Fruit fly (Drosophila melanogaster) whole organism, prepupa: ENCODE data around the gene nkd.

Experiments used
- CG10669 ChIP-seq: fragments of 200-800 bp; sonication (Bioruptor generic); optimal IDR thresholded peaks from 3 replicates; lab custom pipeline; 2018; ENCODE audit warnings: missing biosample characterization, mild to moderate bottlenecking, missing genetic modification characterization, moderate library complexity
- CG11762 ChIP-seq: fragments of 200-800 bp; sonication (Bioruptor generic); optimal IDR thresholded peaks from 3 replicates; lab custom pipeline; 2016; ENCODE audit warnings: missing biosample characterization, missing genetic modification characterization; ENCODE audit not compliant: insufficient read depth
- CG15336 ChIP-seq: fragments of 200-800 bp; sonication (Bioruptor generic); IDR thresholded peaks from 2 replicates; pipeline ENCODE4 v1.3.6; 2022; ENCODE audit warnings: missing biosample characterization, missing genetic modification characterization
- CG1621 ChIP-seq: fragments of 200-800 bp; sonication (Bioruptor generic); optimal IDR thresholded peaks from 3 replicates; lab custom pipeline; 2018; ENCODE audit warnings: missing biosample characterization, mild to moderate bottlenecking, missing genetic modification characterization
- CG16779 ChIP-seq: fragments of 200-800 bp; sonication (Bioruptor generic); optimal IDR thresholded peaks from 3 replicates; lab custom pipeline; 2017; ENCODE audit warnings: missing biosample characterization, mild to moderate bottlenecking, missing genetic modification characterization
- CG3032 ChIP-seq: fragments of 200-800 bp; optimal IDR thresholded peaks from 2 replicates; lab custom pipeline; 2019; ENCODE audit warnings: missing biosample characterization, mild to moderate bottlenecking, missing genetic modification characterization, moderate library complexity
- CG32006 ChIP-seq: fragments of 200-800 bp; sonication (Bioruptor generic); optimal IDR thresholded peaks from 3 replicates; lab custom pipeline; 2017; ENCODE audit warnings: missing biosample characterization, mild to moderate bottlenecking, missing genetic modification characterization
- CG34406 ChIP-seq: fragments of 200-800 bp; sonication (Bioruptor generic); optimal IDR thresholded peaks from 3 replicates; lab custom pipeline; 2016; ENCODE audit warnings: missing biosample characterization, missing genetic modification characterization
- CG6163 ChIP-seq: fragments of 200-800 bp; sonication (Bioruptor generic); IDR thresholded peaks from 3 replicates; pipeline ENCODE4 v1.3.6; 2022; ENCODE audit warnings: missing biosample characterization, missing genetic modification characterization
- CG6808 ChIP-seq: fragments of 200-800 bp; sonication (Bioruptor generic); optimal IDR thresholded peaks from 3 replicates; lab custom pipeline; 2017; ENCODE audit warnings: missing biosample characterization, missing genetic modification characterization, mild to moderate bottlenecking, moderate library complexity, missing genetic modification reagents
- CG7368 ChIP-seq: fragments of 200-800 bp; sonication (Bioruptor generic); optimal IDR thresholded peaks from 3 replicates; lab custom pipeline; 2016; ENCODE audit warnings: missing biosample characterization, missing genetic modification characterization
- CG8119 ChIP-seq: fragments of 200-800 bp; sonication (Bioruptor generic); IDR thresholded peaks from 3 replicates; pipeline ENCODE4 v1.3.6; 2022; ENCODE audit warnings: missing biosample characterization, missing genetic modification characterization
- CG8632 ChIP-seq: fragments of 200-800 bp; sonication (Bioruptor generic); optimal IDR thresholded peaks from 3 replicates; lab custom pipeline; 2016; ENCODE audit warnings: missing biosample characterization, missing genetic modification characterization
- Eip75B ChIP-seq: fragments of 200-800 bp; sonication (Bioruptor generic); optimal IDR thresholded peaks from 3 replicates; lab custom pipeline; 2016; ENCODE audit warnings: missing biosample characterization, missing genetic modification characterization
- Eip78C ChIP-seq: fragments of 200-800 bp; sonication (Bioruptor generic); peaks from one replicate; lab custom pipeline; 2016; ENCODE audit warnings: missing biosample characterization, missing genetic modification characterization
- Eip93F ChIP-seq: fragments of 200-800 bp; sonication (Bioruptor generic); optimal IDR thresholded peaks from 2 replicates; lab custom pipeline; 2016; ENCODE audit warnings: missing biosample characterization, mild to moderate bottlenecking, missing genetic modification characterization
- Ets21C ChIP-seq: fragments of 200-800 bp; sonication (Bioruptor generic); optimal IDR thresholded peaks from 3 replicates; lab custom pipeline; 2016; ENCODE audit warnings: missing biosample characterization, missing genetic modification characterization
- Ets96B ChIP-seq: fragments of 200-800 bp; optimal IDR thresholded peaks from 2 replicates; lab custom pipeline; 2019; ENCODE audit warnings: missing biosample characterization, mild to moderate bottlenecking, missing genetic modification characterization, moderate library complexity
- Gug ChIP-seq: fragments of 200-800 bp; sonication (Bioruptor generic); IDR thresholded peaks from 2 replicates; pipeline ENCODE4 v1.3.6; 2022; ENCODE audit warnings: missing biosample characterization, missing genetic modification characterization
- Lpt ChIP-seq: fragments of 200-800 bp; sonication (Bioruptor generic); optimal IDR thresholded peaks from 3 replicates; lab custom pipeline; 2016; ENCODE audit warnings: missing biosample characterization, missing genetic modification characterization
- Met ChIP-seq: fragments of 200-800 bp; sonication (Bioruptor generic); optimal IDR thresholded peaks from 3 replicates; lab custom pipeline; 2016; ENCODE audit warnings: missing biosample characterization, missing genetic modification characterization
- OdsH ChIP-seq: fragments of 200-800 bp; sonication (Bioruptor generic); optimal IDR thresholded peaks from 3 replicates; lab custom pipeline; 2016; ENCODE audit warnings: missing biosample characterization, missing genetic modification characterization
- Smox ChIP-seq: fragments of 200-800 bp; sonication (Bioruptor generic); optimal IDR thresholded peaks from 3 replicates; lab custom pipeline; 2016; ENCODE audit warnings: missing biosample characterization, missing genetic modification characterization
- Sox102F ChIP-seq: fragments of 200-800 bp; sonication (Bioruptor generic); optimal IDR thresholded peaks from 2 replicates; lab custom pipeline; 2016; ENCODE audit warnings: missing biosample characterization, mild to moderate bottlenecking, missing genetic modification characterization
- Sox14 ChIP-seq: fragments of 200-800 bp; sonication (Bioruptor generic); optimal IDR thresholded peaks from 3 replicates; lab custom pipeline; 2016; ENCODE audit warnings: missing biosample characterization, missing genetic modification characterization
- achi ChIP-seq: fragments of 200-800 bp; sonication (Bioruptor generic); optimal IDR thresholded peaks from 3 replicates; lab custom pipeline; 2016; ENCODE audit warnings: missing biosample characterization, missing genetic modification characterization
- acj6 ChIP-seq: fragments of 200-800 bp; sonication (Bioruptor generic); optimal IDR thresholded peaks from 3 replicates; lab custom pipeline; 2016; ENCODE audit warnings: missing biosample characterization, missing genetic modification characterization
- cyc ChIP-seq: fragments of 200-800 bp; sonication (Bioruptor generic); optimal IDR thresholded peaks from 3 replicates; lab custom pipeline; 2016; ENCODE audit warnings: missing biosample characterization, missing genetic modification characterization
- eg ChIP-seq: fragments of 200-800 bp; sonication (Bioruptor generic); IDR thresholded peaks from 3 replicates; pipeline ENCODE4 v1.3.6; 2022; ENCODE audit warnings: missing biosample characterization, missing genetic modification characterization
- fd59A ChIP-seq: fragments of 200-800 bp; sonication (Bioruptor generic); optimal IDR thresholded peaks from 2 replicates; lab custom pipeline; 2017; ENCODE audit warnings: missing biosample characterization, mild to moderate bottlenecking, missing genetic modification characterization, missing genetic modification reagents
- fd85E ChIP-seq: fragments of 200-800 bp; sonication (Bioruptor generic); optimal IDR thresholded peaks from 3 replicates; lab custom pipeline; 2016; ENCODE audit warnings: missing biosample characterization, missing genetic modification characterization
- net ChIP-seq: fragments of 200-800 bp; sonication (Bioruptor generic); optimal IDR thresholded peaks from 3 replicates; lab custom pipeline; 2016; ENCODE audit warnings: missing biosample characterization, missing genetic modification characterization
- spab ChIP-seq: fragments of 200-800 bp; sonication (Bioruptor generic); optimal IDR thresholded peaks from 2 replicates; lab custom pipeline; 2017; ENCODE audit warnings: missing biosample characterization, mild to moderate bottlenecking, missing genetic modification characterization, missing genetic modification reagents
- ss ChIP-seq, 2 experiments: fragments of 200-800 bp; sonication (Bioruptor generic); optimal IDR thresholded peaks; 2 replicates in 1 of 2; 3 replicates in 1 of 2; lab custom pipeline; 2017 to 2018; ENCODE audit warnings: mild to moderate bottlenecking in 2 of 2, missing biosample characterization in 2 of 2, missing genetic modification characterization in 2 of 2, moderate library complexity in 1 of 2
- svp ChIP-seq: fragments of 200-800 bp; sonication (Bioruptor generic); peaks from one replicate; lab custom pipeline; 2016; ENCODE audit warnings: missing biosample characterization, missing genetic modification characterization

Gene nkd

DNA sequence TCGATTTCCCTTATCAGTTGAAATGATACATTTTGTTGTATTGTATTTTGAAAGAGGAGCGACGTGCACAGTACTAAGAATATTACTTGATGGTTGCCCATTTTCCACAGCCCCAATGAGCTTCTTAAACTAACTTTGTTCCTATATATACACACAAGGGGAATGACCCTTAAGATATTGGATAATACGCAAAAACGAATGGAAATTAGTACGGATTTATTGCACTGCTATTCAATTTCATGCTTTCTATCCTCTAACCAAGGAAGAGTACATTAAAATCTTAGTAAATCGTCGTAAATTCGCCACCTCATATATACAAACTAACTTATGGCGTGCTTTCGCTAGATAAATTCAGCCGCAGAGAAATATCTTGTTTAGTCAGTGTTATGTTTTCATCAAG, 6.7 kb upstream of the nkd start, which contains the start of gene Acp76A:
TSS of gene Acp76A (minus strand) at position 101 of the 400 bp plus-strand sequence.
- no peak for TF ChIP-seq svp (GFP tag; lab: Kevin White, UChicago)
- TF ChIP-seq Met (GFP tag; lab: Kevin White, UChicago) = no peak
- TF ChIP-seq CG8119 (GFP tag; lab: Robert Waterston, UW) = no peak
- no peak for TF ChIP-seq CG10669

- TF ChIP-seq achi (GFP tag; lab: Kevin White, UChicago) (no peak), CG8632 (GFP tag; lab: Kevin White, UChicago) (no peak), CG8119 (GFP tag; lab: Robert Waterston, UW) (0 out of 3 replicates have a peak, but pooled peaks have one; percentile 25), svp (GFP tag; lab: Kevin White, UChicago) (peak; percentile 54), Eip78C (peak; percentile 52), Ets21C (GFP tag; lab: Kevin White, UChicago) (no peak), fd85E (GFP tag; lab: Kevin White, UChicago) (no peak), Sox102F (GFP tag; lab: Kevin White, UChicago) (no peak), CG6163 (GFP tag; lab: Robert Waterston, UW) (0 out of 3 replicates have a peak, but pooled peaks have one; percentile 18), Gug (GFP tag; lab: Robert Waterston, UW) (no peak), cyc (GFP tag; lab: Kevin White, UChicago) (no peak), CG10669 (no peak), fd59A (no peak), CG6808 (peak; percentile 2), CG1621 (tag; lab: Kevin White, UChicago) (no peak), CG3032 (no peak), ss (GFP tag; optimal IDR thresholded peaks at IDR 0.05; lab: Kevin White, UChicago) (peak in 1 of 2 experiments; percentile 40), CG15336 (GFP tag; lab: Robert Waterston, UW) (no peak)
Observed at dm6 chr3L:19049669-19050510, 4.6 kb upstream of the nkd start.

- TF ChIP-seq Ets96B (tag; lab: Kevin White, UChicago) (no peak), CG6808 (no peak), CG34406 (no peak), CG11762 (GFP tag; lab: Kevin White, UChicago) (no peak), Eip93F (GFP tag; lab: Kevin White, UChicago) (no peak), CG3032 (no peak), spab (no peak), svp (GFP tag; lab: Kevin White, UChicago) (no peak), Smox (GFP tag; lab: Kevin White, UChicago) (no peak), Sox102F (GFP tag; lab: Kevin White, UChicago) (no peak), CG6163 (GFP tag; lab: Robert Waterston, UW) (no peak), OdsH (GFP tag; lab: Kevin White, UChicago) (no peak)
- TF ChIP-seq, all 60 proteins: peak for 0
Observed at dm6 chr3L:19048761-19049160, 3.5 kb upstream of the nkd start.

- TF ChIP-seq CG11762 (GFP tag; lab: Kevin White, UChicago) (no peak), eg (no peak), Smox (GFP tag; lab: Kevin White, UChicago) (no peak), achi (GFP tag; lab: Kevin White, UChicago) (no peak), Eip75B (no peak), acj6 (GFP tag; lab: Kevin White, UChicago) (no peak), CG16779 (tag; lab: Kevin White, UChicago) (no peak), CG8119 (GFP tag; lab: Robert Waterston, UW) (no peak), Lpt (GFP tag; lab: Kevin White, UChicago) (no peak), fd59A (no peak), Eip78C (no peak), CG7368 (GFP tag; lab: Kevin White, UChicago) (no peak), Sox14 (GFP tag; lab: Kevin White, UChicago) (no peak), net (GFP tag; lab: Kevin White, UChicago) (no peak), CG32006 (GFP tag; lab: Kevin White, UChicago) (no peak)
Observed at dm6 chr3L:19048257-19048656, 3.0 kb upstream of the nkd start.
